Fruit fly (Drosophila melanogaster) whole organism, adult: ENCODE measurements around the gene stv.

ENCODE experiments used
- CG11617 ChIP-seq: fragments of 200-800 bp; sonication (Bioruptor generic); optimal IDR thresholded peaks from 2 replicates; lab custom pipeline; 2017; ENCODE audit warnings: mild to moderate bottlenecking, missing biosample characterization, missing genetic modification reagents, missing genetic modification characterization
- CG12768 ChIP-seq: fragments of 200-800 bp; sonication (Bioruptor generic); optimal IDR thresholded peaks from 2 replicates; lab custom pipeline; 2017; ENCODE audit warnings: missing biosample characterization, missing genetic modification characterization, mild to moderate bottlenecking, moderate library complexity, missing genetic modification reagents
- CG14711 ChIP-seq: fragments of 200-800 bp; sonication (Bioruptor generic); optimal IDR thresholded peaks from 2 replicates; lab custom pipeline; 2018; ENCODE audit warnings: missing biosample characterization, mild to moderate bottlenecking, missing genetic modification characterization, moderate library complexity
- CG1620 ChIP-seq: fragments of 200-800 bp; sonication (Bioruptor generic); optimal IDR thresholded peaks from 2 replicates; lab custom pipeline; 2016; ENCODE audit warnings: missing biosample characterization, missing genetic modification characterization
- CG5204 ChIP-seq: fragments of 200-800 bp; sonication (Bioruptor generic); optimal IDR thresholded peaks from 2 replicates; lab custom pipeline; 2016; ENCODE audit warnings: missing biosample characterization, missing genetic modification characterization
- CG7045 ChIP-seq: fragments of 200-800 bp; sonication (Bioruptor generic); optimal IDR thresholded peaks from 2 replicates; lab custom pipeline; 2017; ENCODE audit warnings: missing biosample characterization, mild to moderate bottlenecking, missing genetic modification characterization
- CG7101 ChIP-seq: fragments of 200-800 bp; sonication (Bioruptor generic); optimal IDR thresholded peaks from 2 replicates; lab custom pipeline; 2018; ENCODE audit warnings: missing biosample characterization, mild to moderate bottlenecking, missing genetic modification characterization, moderate library complexity
- Clk ChIP-seq: fragments of 200-800 bp; sonication (Bioruptor generic); optimal IDR thresholded peaks from 2 replicates; lab custom pipeline; 2017; ENCODE audit warnings: missing biosample characterization, missing genetic modification characterization
- Crg-1 ChIP-seq: fragments of 200-800 bp; sonication (Bioruptor generic); optimal IDR thresholded peaks from 2 replicates; lab custom pipeline; 2016; ENCODE audit warnings: missing biosample characterization, missing genetic modification characterization
- Hr96 ChIP-seq: fragments of 200-800 bp; sonication (Bioruptor generic); optimal IDR thresholded peaks from 2 replicates; lab custom pipeline; 2016; ENCODE audit warnings: missing biosample characterization, missing genetic modification characterization
- Mnt ChIP-seq: fragments of 200-800 bp; sonication (Bioruptor generic); optimal IDR thresholded peaks from 2 replicates; lab custom pipeline; 2016; ENCODE audit warnings: missing biosample characterization, mild to moderate bottlenecking, missing genetic modification characterization
- bab1 ChIP-seq: fragments of 200-800 bp; sonication (Bioruptor generic); optimal IDR thresholded peaks from 3 replicates; lab custom pipeline; 2019; ENCODE audit warnings: missing biosample characterization, mild to moderate bottlenecking, missing genetic modification characterization, moderate library complexity
- cic ChIP-seq: fragments of 200-800 bp; sonication (Bioruptor generic); optimal IDR thresholded peaks from 2 replicates; lab custom pipeline; 2017; ENCODE audit warnings: missing biosample characterization, mild to moderate bottlenecking, missing genetic modification characterization, moderate library complexity
- cnc ChIP-seq, 2 experiments: fragments of >200 bp; optimal IDR thresholded peaks; 2 replicates each; lab custom pipeline; 2017
- kay ChIP-seq: fragments of 200-800 bp; sonication (Bioruptor generic); peaks from one replicate; lab custom pipeline; 2016; ENCODE audit warnings: missing biosample characterization, missing genetic modification characterization, borderline replicate concordance
- ovo ChIP-seq: fragments of 200-800 bp; sonication (Bioruptor generic); optimal IDR thresholded peaks from 2 replicates; lab custom pipeline; 2016; ENCODE audit warnings: missing biosample characterization, missing genetic modification characterization
- pad ChIP-seq: fragments of 200-800 bp; sonication (Bioruptor generic); optimal IDR thresholded peaks from 3 replicates; lab custom pipeline; 2017; ENCODE audit warnings: missing biosample characterization, missing genetic modification characterization, mild to moderate bottlenecking, moderate library complexity, missing genetic modification reagents
- tj ChIP-seq: fragments of 200-800 bp; sonication (Bioruptor generic); optimal IDR thresholded peaks from 3 replicates; lab custom pipeline; 2017; ENCODE audit warnings: missing biosample characterization, mild to moderate bottlenecking, missing genetic modification characterization, moderate library complexity
- toe ChIP-seq: fragments of 200-800 bp; sonication (Bioruptor generic); optimal IDR thresholded peaks from 2 replicates; lab custom pipeline; 2016; ENCODE audit warnings: missing biosample characterization, missing genetic modification characterization

stv gene

dm6 chr3L:13488129-13488876 is 11.0 kb downstream of the stv start:
- TF ChIP-seq tj (GFP tag; lab: Kevin White, UChicago) (no peak), CG7101 (tag; lab: Kevin White, UChicago) (no peak), cnc (optimal IDR thresholded peaks at IDR 0.05; lab: Kevin White, UChicago) (no peak), CG5204 (GFP tag; lab: Kevin White, UChicago) (no peak), CG12768 (GFP tag; lab: Kevin White, UChicago) (no peak), CG1620 (no peak), kay (GFP tag; lab: Kevin White, UChicago) (no peak), CG14711 (tag; lab: Kevin White, UChicago) (no peak)

dm6 chr3L:13489193-13489752 is 11.9 kb downstream of the stv start:
- no peak for TF ChIP-seq cic (GFP tag; lab: Kevin White, UChicago)
- TF ChIP-seq Mnt (GFP tag; lab: Kevin White, UChicago) = no peak
- no peak for TF ChIP-seq CG7045 (GFP tag; lab: Kevin White, UChicago)
- TF ChIP-seq pad (GFP tag; lab: Kevin White, UChicago) = no peak
- TF ChIP-seq tj (GFP tag; lab: Kevin White, UChicago) = peak; percentile 47
- TF ChIP-seq ovo (GFP tag; lab: Kevin White, UChicago) = no peak

- no peak for TF ChIP-seq bab1 (GFP tag; lab: Kevin White, UChicago)
- TF ChIP-seq Hr96 (GFP tag; lab: Kevin White, UChicago) = no peak
- TF ChIP-seq tj (GFP tag; lab: Kevin White, UChicago) = peak; percentile 36
Measured at dm6 chr3L:13490689-13491348, 13.5 kb downstream of the stv start.

dm6 chr3L:13494363-13495015 is 17.1 kb downstream of the stv start:
- TF ChIP-seq tj (GFP tag; lab: Kevin White, UChicago) = peak; percentile 53
- peak; percentile 37 for TF ChIP-seq bab1 (GFP tag; lab: Kevin White, UChicago)
- TF ChIP-seq pad (GFP tag; lab: Kevin White, UChicago) = no peak
- no peak for TF ChIP-seq CG7101 (tag; lab: Kevin White, UChicago)
- no peak for TF ChIP-seq kay (GFP tag; lab: Kevin White, UChicago)

dm6 chr3L:13495065-13495464 is 17.7 kb downstream of the stv start:
- TF ChIP-seq tj (GFP tag; lab: Kevin White, UChicago) (peak; percentile 17), Clk (GFP tag; lab: Kevin White, UChicago) (no peak)

dm6 chr3L:13497720-13498355 is 20.5 kb downstream of the stv start:
- no peak for TF ChIP-seq pad (GFP tag; lab: Kevin White, UChicago)
- TF ChIP-seq CG12768 (GFP tag; lab: Kevin White, UChicago) = peak; percentile 27
- no peak for TF ChIP-seq CG7101 (tag; lab: Kevin White, UChicago)
- TF ChIP-seq ovo (GFP tag; lab: Kevin White, UChicago) = peak; percentile 37
- peak; percentile 38 for TF ChIP-seq cic (GFP tag; lab: Kevin White, UChicago)
- peak; percentile 87 for TF ChIP-seq tj (GFP tag; lab: Kevin White, UChicago)

dm6 chr3L:13499531-13499930 is 22.2 kb downstream of the stv start:
- TF ChIP-seq toe (GFP tag; lab: Kevin White, UChicago) (no peak), tj (GFP tag; lab: Kevin White, UChicago) (no peak), Crg-1 (no peak), CG12768 (GFP tag; lab: Kevin White, UChicago) (no peak), CG11617 (GFP tag; lab: Kevin White, UChicago) (no peak), CG5204 (GFP tag; lab: Kevin White, UChicago) (no peak), cic (GFP tag; lab: Kevin White, UChicago) (no peak), ovo (GFP tag; lab: Kevin White, UChicago) (no peak), kay (GFP tag; lab: Kevin White, UChicago) (no peak), Mnt (GFP tag; lab: Kevin White, UChicago) (no peak), cnc (optimal IDR thresholded peaks at IDR 0.05; lab: Kevin White, UChicago) (no peak), CG1620 (no peak)
